Fruit fly (Drosophila melanogaster) whole organism: ENCODE results near the gene CG15143.

ENCODE experiments used
- CG8478 ChIP-seq: fragments of >200 bp; optimal IDR thresholded peaks from 2 replicates; lab custom pipeline; 2018; ENCODE audit warnings: inconsistent platforms
- Dll ChIP-seq: fragments of >200 bp; optimal IDR thresholded peaks from 2 replicates; lab custom pipeline; 2017
- pan ChIP-seq: fragments of >200 bp; optimal IDR thresholded peaks from 2 replicates; lab custom pipeline; 2017
- psq ChIP-seq: fragments of >200 bp; optimal IDR thresholded peaks from 2 replicates; lab custom pipeline; 2017
- usp ChIP-seq: fragments of >200 bp; optimal IDR thresholded peaks from 2 replicates; lab custom pipeline; 2017; ENCODE audit warnings: missing biosample characterization, missing genetic modification characterization, mixed read lengths

DNA sequence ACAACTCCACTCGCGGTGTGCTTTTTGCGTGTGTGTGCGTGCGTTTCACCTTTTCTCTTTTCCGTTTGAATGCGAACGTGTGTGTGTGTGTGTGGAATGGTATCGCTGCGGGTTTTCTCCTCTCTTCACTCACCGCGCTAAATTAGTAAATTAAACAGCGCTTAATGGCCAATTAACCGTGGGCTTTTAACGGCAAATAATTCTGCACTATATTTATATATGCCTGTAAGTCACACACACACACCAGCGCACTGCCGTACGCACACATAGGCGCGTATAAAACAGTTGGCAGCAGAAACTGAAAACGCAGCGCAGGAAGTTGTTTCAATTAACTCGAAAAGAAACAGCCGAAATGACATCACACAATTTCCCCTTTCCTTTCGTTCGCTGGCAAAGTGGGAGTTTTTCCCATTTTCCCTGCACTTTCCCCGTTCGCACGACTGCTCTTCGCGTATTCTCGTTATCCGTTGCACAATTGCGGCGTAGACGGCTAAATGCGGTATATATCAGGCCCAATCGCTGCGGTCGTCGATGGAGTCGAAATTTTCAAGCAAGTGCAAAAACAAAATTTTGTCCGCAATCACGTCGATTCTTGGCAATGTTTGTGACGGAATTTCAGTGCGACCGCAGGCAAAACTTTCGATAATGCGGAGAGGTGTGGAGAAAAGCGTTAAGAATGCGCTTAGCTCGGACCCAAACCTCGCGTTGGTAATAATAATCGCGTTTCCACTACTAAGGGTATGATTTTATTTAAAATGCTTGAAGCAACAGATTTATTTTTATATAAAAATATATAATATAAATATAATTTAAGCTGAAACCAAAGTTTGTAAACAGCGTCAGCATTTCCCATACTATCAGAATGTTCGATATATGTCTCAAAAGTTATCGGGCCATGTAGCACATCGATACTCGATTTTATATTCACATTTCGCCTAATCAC is 51.5 kb downstream of the CG15143 start, which contains the start of gene BicD:
- TF ChIP-seq pan (lab: Kevin White, UChicago): no peak
- no peak for TF ChIP-seq psq (lab: Kevin White, UChicago)
- no peak for TF ChIP-seq Dll
- TF ChIP-seq CG8478 (lab: Kevin White, UChicago): no peak
- TF ChIP-seq usp (GFP tag; lab: Kevin White, UChicago): no peak
